Worm (Caenorhabditis elegans) whole organism, L4/young adult: Measurements from ENCODE around the gene C36A4.11.

Experiments
- dao-5 ChIP-seq: sonication (generic microtip); optimal IDR thresholded peaks from 2 replicates; lab custom pipeline; 2016; ENCODE audit warnings: missing genotype, missing genetic modification characterization, moderate library complexity, missing compliant biosample characterization
- him-1 ChIP-seq: sonication (generic microtip); optimal IDR thresholded peaks from 2 replicates; lab custom pipeline; 2016; ENCODE audit warnings: missing genotype, missing genetic modification reagents, missing genetic modification characterization, missing compliant biosample characterization

DNA sequence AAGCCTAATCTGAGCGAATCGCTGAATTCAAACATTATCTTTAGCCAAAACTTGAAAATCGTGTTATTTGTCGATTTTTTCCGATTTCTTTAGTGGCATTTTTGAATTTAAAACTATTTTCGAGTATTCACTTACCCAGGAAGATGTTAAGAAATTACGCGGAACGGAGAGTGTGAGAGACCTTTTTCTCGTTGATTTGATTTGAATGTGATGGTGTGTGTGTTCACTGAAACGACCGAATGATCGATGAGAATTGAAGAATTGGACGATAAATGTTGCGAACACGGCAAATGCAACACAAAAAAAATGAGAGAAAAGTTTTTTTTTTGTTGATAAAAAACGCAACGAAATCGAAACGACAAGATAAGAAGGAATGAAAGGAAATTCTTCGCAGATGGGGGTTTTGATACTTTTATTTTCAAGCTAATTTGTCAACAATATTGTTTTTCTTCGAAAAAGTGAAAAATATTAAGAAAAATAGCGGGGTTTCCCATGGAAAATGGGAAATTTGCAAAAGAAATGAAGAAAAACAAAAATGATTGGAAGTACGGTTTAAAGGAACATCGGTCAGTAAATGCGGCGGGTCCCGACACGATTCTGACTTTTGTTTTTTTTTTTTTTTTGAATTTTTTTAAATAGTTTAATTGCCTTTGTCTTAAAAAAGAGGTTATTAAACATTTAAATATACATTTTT is 40.0 kb upstream of the C36A4.11 start, which contains the start of gene mtm-3:
- no peak for TF ChIP-seq dao-5
- TF ChIP-seq him-1 (tag; lab: Kevin White, UChicago): no peak
